Worm (Caenorhabditis elegans) whole organism, L4 larva: ENCODE data around the gene C17B7.15.

Source experiments
- F10B5.3 ChIP-seq: sonication (generic microtip); optimal IDR thresholded peaks from 2 replicates; lab custom pipeline; 2016; ENCODE audit warnings: mild to moderate bottlenecking, missing genetic modification characterization, missing compliant biosample characterization
- R02D3.7 ChIP-seq: fragments of 150-350 bp; sonication (generic microtip); optimal IDR thresholded peaks from 3 replicates; lab custom pipeline; 2014; ENCODE audit warnings: missing biosample characterization, missing genetic modification characterization
- Y48G9A.11 ChIP-seq: fragments of 200-800 bp; sonication (Bioruptor generic); IDR thresholded peaks from 2 replicates; pipeline ENCODE4 v1.3.6; 2022; ENCODE audit warnings: missing genetic modification reagents, missing genetic modification characterization, missing compliant biosample characterization
- ZK546.5 ChIP-seq, 2 experiments: sonication (generic microtip); optimal IDR thresholded peaks; 2 replicates each; lab custom pipeline; 2017; ENCODE audit warnings: missing biosample characterization in 2 of 2, missing genetic modification characterization in 2 of 2
- aha-1 ChIP-seq: fragments of 150-350 bp; peaks from one replicate; lab custom pipeline; 2014; ENCODE audit warnings: missing biosample characterization, missing genetic modification characterization
- ceh-32 ChIP-seq: sonication (generic microtip); optimal IDR thresholded peaks from 2 replicates; lab custom pipeline; 2016; ENCODE audit warnings: mild to moderate bottlenecking, missing genetic modification characterization, missing compliant biosample characterization; ENCODE audit not compliant: poor library complexity
- ceh-82 ChIP-seq: sonication (generic microtip); optimal IDR thresholded peaks from 2 replicates; lab custom pipeline; 2017; ENCODE audit warnings: missing biosample characterization, missing genetic modification characterization
- ctbp-1 ChIP-seq: fragments of 200-800 bp; sonication (Bioruptor generic); IDR thresholded peaks from 2 replicates; pipeline ENCODE4 v1.3.6; 2022; ENCODE audit warnings: missing genetic modification reagents, missing genetic modification characterization, missing compliant biosample characterization
- daf-16 ChIP-seq, 3 experiments: sonication (generic microtip); optimal IDR thresholded peaks; 2 replicates each; lab custom pipeline; 2016 to 2017; ENCODE audit warnings: missing genetic modification characterization in 3 of 3, missing genetic modification reagents in 3 of 3, mild to moderate bottlenecking in 2 of 3, missing compliant biosample characterization in 2 of 3, missing biosample characterization in 1 of 3, moderate library complexity in 1 of 3
- dmd-6 ChIP-seq: fragments of 200-800 bp; sonication (Bioruptor generic); IDR thresholded peaks from 2 replicates; pipeline ENCODE4 v1.3.6; 2022; ENCODE audit warnings: missing genetic modification reagents, missing genetic modification characterization, missing compliant biosample characterization
- dmd-8 ChIP-seq: fragments of 200-800 bp; sonication (Bioruptor generic); IDR thresholded peaks from 2 replicates; pipeline ENCODE4 v1.3.6; 2022; ENCODE audit warnings: missing genetic modification characterization, missing compliant biosample characterization
- dpl-1 ChIP-seq: fragments of 150-350 bp; optimal IDR thresholded peaks from 2 replicates; lab custom pipeline; 2014; ENCODE audit warnings: missing biosample characterization, missing genetic modification reagents, missing genetic modification characterization
- dve-1 ChIP-seq: sonication (generic microtip); optimal IDR thresholded peaks from 2 replicates; lab custom pipeline; 2017; ENCODE audit warnings: antibody characterized with exemption, mild to moderate bottlenecking, missing genetic modification characterization, missing compliant biosample characterization; ENCODE audit not compliant: insufficient read depth
- gei-8 ChIP-seq: fragments of 200-800 bp; sonication (Bioruptor generic); optimal IDR thresholded peaks from 2 replicates; lab custom pipeline; 2018; ENCODE audit warnings: mild to moderate bottlenecking, missing genetic modification characterization, missing compliant biosample characterization
- hif-1 ChIP-seq, 2 experiments: sonication (generic microtip); optimal IDR thresholded peaks; 2 replicates each; lab custom pipeline; 2016 to 2017; ENCODE audit warnings: missing compliant biosample characterization in 2 of 2, missing genetic modification characterization in 2 of 2, missing genetic modification reagents in 2 of 2, missing genotype in 2 of 2, mild to moderate bottlenecking in 1 of 2
- hlh-11 ChIP-seq: fragments of 200-800 bp; sonication (Bioruptor generic); optimal IDR thresholded peaks from 2 replicates; lab custom pipeline; 2018; ENCODE audit warnings: mild to moderate bottlenecking, missing genetic modification characterization, missing compliant biosample characterization
- hmg-1.1 ChIP-seq: fragments of 200-800 bp; sonication (Bioruptor generic); IDR thresholded peaks from 2 replicates; pipeline ENCODE4 v1.3.6; 2022; ENCODE audit warnings: missing genetic modification reagents, missing genetic modification characterization, missing compliant biosample characterization
- jun-1 ChIP-seq: fragments of 150-350 bp; optimal IDR thresholded peaks from 2 replicates; lab custom pipeline; 2014; ENCODE audit warnings: missing biosample characterization, missing genetic modification reagents, missing genetic modification characterization
- lin-13 ChIP-seq: fragments of 150-350 bp; optimal IDR thresholded peaks from 2 replicates; lab custom pipeline; 2014; ENCODE audit warnings: missing biosample characterization, missing genetic modification reagents, missing genetic modification characterization
- lin-15B ChIP-seq: fragments of 150-350 bp; sonication (generic microtip); optimal IDR thresholded peaks from 3 replicates; lab custom pipeline; 2014; ENCODE audit warnings: missing biosample characterization, missing genetic modification characterization
- lin-38 ChIP-seq: fragments of 200-800 bp; sonication (Bioruptor generic); IDR thresholded peaks from 2 replicates; pipeline ENCODE4 v1.3.6; 2022; ENCODE audit warnings: missing genetic modification reagents, missing genetic modification characterization, missing compliant biosample characterization
- lin-39 ChIP-seq: fragments of 150-350 bp; optimal IDR thresholded peaks from 2 replicates; lab custom pipeline; 2014; ENCODE audit warnings: missing biosample characterization, missing genetic modification reagents, missing genetic modification characterization
- mdl-1 ChIP-seq, 2 experiments: fragments of 150-350 bp in 1 of 2; sonication (generic microtip) in 1 of 2; optimal IDR thresholded peaks; 2 replicates each; lab custom pipeline; 2014 to 2017; ENCODE audit warnings: missing biosample characterization in 2 of 2, missing genetic modification characterization in 2 of 2
- mxl-3 ChIP-seq: fragments of 200-800 bp; sonication (Bioruptor generic); optimal IDR thresholded peaks from 2 replicates; lab custom pipeline; 2018; ENCODE audit warnings: mild to moderate bottlenecking, missing genetic modification characterization, missing compliant biosample characterization
- nhr-11 ChIP-seq: fragments of 150-350 bp; optimal IDR thresholded peaks from 2 replicates; lab custom pipeline; 2014; ENCODE audit warnings: missing biosample characterization, missing genetic modification characterization
- nhr-28 ChIP-seq: fragments of 150-350 bp; optimal IDR thresholded peaks from 2 replicates; lab custom pipeline; 2014; ENCODE audit warnings: missing biosample characterization, missing genetic modification characterization
- nhr-42 ChIP-seq: fragments of 200-800 bp; sonication (Bioruptor generic); IDR thresholded peaks from 2 replicates; pipeline ENCODE4 v1.3.6; 2022; ENCODE audit warnings: missing genetic modification characterization, missing compliant biosample characterization
- nhr-48 ChIP-seq: sonication (generic microtip); optimal IDR thresholded peaks from 2 replicates; lab custom pipeline; 2016; ENCODE audit warnings: mild to moderate bottlenecking, missing genetic modification characterization, missing compliant biosample characterization
- nhr-76 ChIP-seq: fragments of 150-350 bp; optimal IDR thresholded peaks from 2 replicates; lab custom pipeline; 2014; ENCODE audit warnings: missing biosample characterization, missing genetic modification characterization
- nhr-77 ChIP-seq: fragments of 150-350 bp; optimal IDR thresholded peaks from 2 replicates; lab custom pipeline; 2014; ENCODE audit warnings: missing biosample characterization, missing genetic modification characterization
- php-3 ChIP-seq: fragments of 200-800 bp; sonication (Bioruptor generic); IDR thresholded peaks from 2 replicates; pipeline ENCODE4 v1.3.6; 2022; ENCODE audit warnings: missing genetic modification reagents, missing genetic modification characterization, missing compliant biosample characterization
- rbr-2 ChIP-seq: sonication (generic microtip); optimal IDR thresholded peaks from 2 replicates; lab custom pipeline; 2016; ENCODE audit warnings: missing genotype, missing genetic modification characterization, missing compliant biosample characterization
- saeg-2 ChIP-seq: fragments of 200-800 bp; sonication (Bioruptor generic); IDR thresholded peaks from 2 replicates; pipeline ENCODE4 v1.3.6; 2022; ENCODE audit warnings: missing genetic modification reagents, missing genetic modification characterization, missing compliant biosample characterization
- set-16 ChIP-seq: fragments of 200-800 bp; sonication (Bioruptor generic); IDR thresholded peaks from 2 replicates; pipeline ENCODE4 v1.3.6; 2022; ENCODE audit warnings: missing genetic modification reagents, missing genetic modification characterization, missing compliant biosample characterization
- snpc-1.2 ChIP-seq: fragments of 200-800 bp; sonication (Bioruptor generic); IDR thresholded peaks from 2 replicates; pipeline ENCODE4 v1.3.6; 2022; ENCODE audit warnings: missing genetic modification reagents, missing genetic modification characterization, missing compliant biosample characterization
- spr-1 ChIP-seq: sonication (generic microtip); optimal IDR thresholded peaks from 2 replicates; lab custom pipeline; 2016; ENCODE audit warnings: mild to moderate bottlenecking, missing genetic modification characterization, missing compliant biosample characterization
- spr-3 ChIP-seq: fragments of 200-800 bp; sonication (Bioruptor generic); optimal IDR thresholded peaks from 2 replicates; lab custom pipeline; 2018; ENCODE audit warnings: mild to moderate bottlenecking, missing genetic modification characterization, missing compliant biosample characterization
- tra-1 ChIP-seq: fragments of 200-800 bp; sonication (Bioruptor generic); IDR thresholded peaks from 2 replicates; pipeline ENCODE4 v1.3.6; 2022; ENCODE audit warnings: missing genetic modification reagents, missing genetic modification characterization, missing compliant biosample characterization
- unc-62 ChIP-seq, 3 experiments: fragments of 150-350 bp in 1 of 3; sonication (generic microtip); optimal IDR thresholded peaks in 2 of 3; peaks in 1 of 3; 1 replicate in 1 of 3; 2 replicates in 2 of 3; lab custom pipeline; 2014 to 2017; ENCODE audit warnings: missing biosample characterization in 3 of 3, missing genetic modification characterization in 3 of 3, missing genetic modification reagents in 3 of 3, missing genotype in 1 of 3
- ztf-7 ChIP-seq: fragments of 150-350 bp; optimal IDR thresholded peaks from 2 replicates; lab custom pipeline; 2014; ENCODE audit warnings: missing biosample characterization, missing genetic modification characterization

The C17B7.15 gene

DNA sequence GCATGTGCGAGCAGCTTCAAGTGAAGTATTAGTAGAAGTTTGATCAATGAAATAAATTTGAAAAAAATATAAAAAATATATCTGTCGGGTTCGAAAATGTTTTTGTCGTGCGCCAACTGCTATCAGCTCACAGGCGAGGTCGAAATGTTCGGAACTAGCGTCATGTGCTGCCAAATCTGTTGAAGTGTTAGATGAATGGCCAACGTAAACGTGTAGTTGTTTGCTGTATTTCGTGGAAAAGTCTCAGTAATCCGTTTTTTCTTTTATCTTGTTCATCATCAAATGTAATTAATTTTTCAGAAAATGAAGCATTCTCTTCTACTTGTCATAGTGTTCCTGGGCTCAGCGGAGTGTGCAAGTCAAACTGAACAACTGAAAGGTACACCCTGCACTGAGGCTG, at the start of gene C17B7.15:
TSS of gene C17B7.15 (plus strand) at position 301 of the 400 bp plus-strand sequence.
- TF ChIP-seq daf-16 (GFP tag; optimal IDR thresholded peaks at IDR 0.05; lab: Kevin White, UChicago) (peak in 1 of 2 experiments; percentile 60), daf-16 (tag; optimal IDR thresholded peaks at IDR 0.05; lab: Kevin White, UChicago) (no peak), dpl-1 (no peak)

DNA sequence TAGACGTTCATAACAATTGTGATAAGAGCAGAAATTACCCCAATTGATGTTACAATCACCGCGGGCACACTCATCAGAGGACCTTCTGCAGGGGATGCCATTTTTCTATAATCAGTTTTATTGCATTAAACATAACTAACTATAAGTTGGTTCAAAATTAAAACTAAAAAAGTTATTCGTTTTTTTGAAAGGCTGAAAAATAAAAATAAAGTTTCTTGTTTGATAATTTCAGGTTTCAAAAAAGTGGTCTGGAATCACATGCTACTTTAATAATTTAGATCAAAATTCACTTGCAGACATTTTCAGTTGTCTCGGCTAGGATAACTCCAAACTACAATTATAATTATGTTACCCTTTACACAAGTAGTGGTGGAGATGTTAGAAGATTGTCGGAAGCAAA, 48.1 kb upstream of the C17B7.15 start, which contains the start of gene srbc-1:
TSS of gene srbc-1 (minus strand) at position 101 of the 400 bp plus-strand sequence.
- no peak for TF ChIP-seq lin-38 (GFP tag; lab: Robert Waterston, UW)
- no peak for TF ChIP-seq ZK546.5 (tag; optimal IDR thresholded peaks at IDR 0.05; lab: Kevin White, UChicago)
- no peak for TF ChIP-seq nhr-28 (tag; lab: Kevin White, UChicago)
- no peak for TF ChIP-seq dmd-8
- no peak for TF ChIP-seq ceh-32 (tag; lab: Kevin White, UChicago)
- no peak for TF ChIP-seq dmd-6 (GFP tag; lab: Robert Waterston, UW)
- TF ChIP-seq aha-1, result peak; percentile 2

DNA sequence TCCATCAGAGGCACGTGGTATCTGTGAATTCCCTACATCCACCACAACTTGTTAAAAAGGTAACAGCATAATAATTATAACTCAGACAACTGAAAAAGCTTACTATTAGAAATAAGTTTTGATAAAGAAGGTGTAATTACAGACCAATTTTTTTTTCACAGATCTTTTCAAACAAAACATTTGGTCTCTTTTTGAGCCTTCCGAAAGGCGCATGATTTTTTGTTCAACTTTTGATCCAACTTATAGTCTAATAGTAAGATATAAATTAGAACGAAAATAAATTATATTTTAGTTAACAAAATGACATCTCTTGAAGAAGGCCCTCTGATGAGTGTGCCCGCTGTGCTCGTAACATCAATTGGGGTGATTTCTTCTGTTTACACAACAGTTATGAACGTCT, 41.8 kb upstream of the C17B7.15 start, which contains the start of gene srbc-3:
TSS of gene srbc-3 (plus strand) at position 301 of the 400 bp plus-strand sequence.
- TF ChIP-seq ceh-82 (tag; lab: Kevin White, UChicago), result no peak
- peak in 1 of 2 experiments; percentile 67 for TF ChIP-seq unc-62 (GFP tag; optimal IDR thresholded peaks at IDR 0.05 in 1 of 2; lab: Kevin White, UChicago)
- no peak for TF ChIP-seq unc-62 (tag; optimal IDR thresholded peaks at IDR 0.05; lab: Kevin White, UChicago)
- TF ChIP-seq, all 104 proteins: peak for 1

DNA sequence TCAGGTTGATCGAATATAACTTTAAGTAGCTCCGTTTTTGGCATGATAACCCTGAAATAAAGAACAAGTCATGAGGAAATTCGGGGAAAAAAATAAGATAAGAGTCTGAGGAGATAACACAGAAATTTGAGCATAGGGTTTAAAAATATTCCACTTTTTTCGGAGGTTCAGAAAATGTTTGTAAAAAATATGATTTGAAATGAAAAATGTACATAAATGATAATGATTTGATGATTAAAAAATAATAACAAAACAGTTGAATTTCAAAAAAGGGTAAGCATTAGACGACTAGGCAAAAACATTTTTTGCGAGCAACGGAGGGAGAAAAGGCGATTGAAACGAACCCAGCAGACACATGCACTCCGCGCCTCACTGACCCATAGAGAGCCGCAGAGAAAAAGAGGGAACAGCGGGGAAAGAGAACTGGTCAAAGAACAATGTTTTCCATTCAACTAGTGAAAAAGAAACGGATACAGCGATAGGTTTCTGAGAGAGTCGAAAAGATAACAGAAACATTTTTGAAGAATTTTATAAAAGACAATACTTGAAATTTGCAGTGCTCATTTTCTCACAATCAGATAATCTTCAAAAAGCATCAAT, 37.8 kb upstream of the C17B7.15 start, which contains the start of gene arrd-18:
TSS of gene arrd-18 (minus strand) at position 51 of the 600 bp plus-strand sequence.
- TF ChIP-seq nhr-48 (tag; lab: Kevin White, UChicago), result peak; percentile 70
- peak in 1 of 2 experiments; percentile 56 for TF ChIP-seq unc-62 (GFP tag; optimal IDR thresholded peaks at IDR 0.05 in 1 of 2; lab: Kevin White, UChicago)
- TF ChIP-seq unc-62 (tag; optimal IDR thresholded peaks at IDR 0.05; lab: Kevin White, UChicago), result no peak
- TF ChIP-seq mxl-3 (GFP tag; lab: Kevin White, UChicago), result peak; percentile 34
- TF ChIP-seq nhr-76 (tag; lab: Kevin White, UChicago), result no peak
- peak; percentile 83 for TF ChIP-seq hmg-1.1
- no peak for TF ChIP-seq saeg-2 (GFP tag; lab: Robert Waterston, UW)
- TF ChIP-seq hlh-11 (tag; lab: Kevin White, UChicago), result peak; percentile 73
- peak; percentile 4 for TF ChIP-seq nhr-11 (tag; lab: Kevin White, UChicago)
- TF ChIP-seq ctbp-1 (GFP tag; lab: Robert Waterston, UW), result peak; percentile 59
- TF ChIP-seq ztf-7 (tag; lab: Kevin White, UChicago), result no peak
- TF ChIP-seq nhr-77, result peak; percentile 43
- no peak; the same call in 1 of the 2 replicates for TF ChIP-seq snpc-1.2 (GFP tag; lab: Robert Waterston, UW)
- no peak for TF ChIP-seq rbr-2
- peak; percentile 78 for TF ChIP-seq aha-1
- TF ChIP-seq tra-1 (GFP tag; lab: Robert Waterston, UW), result 0 out of 2 replicates have a peak, but pooled peaks have one; percentile 10
- TF ChIP-seq hif-1 (tag; optimal IDR thresholded peaks at IDR 0.05; lab: Kevin White, UChicago), result no peak
- peak; percentile 18; the same call in 1 of the 2 replicates for TF ChIP-seq php-3
- TF ChIP-seq mdl-1 (tag; optimal IDR thresholded peaks at IDR 0.05; lab: Kevin White, UChicago), result peak in 1 of 2 experiments; percentile 51
- TF ChIP-seq nhr-28 (tag; lab: Kevin White, UChicago), result peak; percentile 56
- no peak for TF ChIP-seq lin-15B (tag; lab: Kevin White, UChicago)

DNA sequence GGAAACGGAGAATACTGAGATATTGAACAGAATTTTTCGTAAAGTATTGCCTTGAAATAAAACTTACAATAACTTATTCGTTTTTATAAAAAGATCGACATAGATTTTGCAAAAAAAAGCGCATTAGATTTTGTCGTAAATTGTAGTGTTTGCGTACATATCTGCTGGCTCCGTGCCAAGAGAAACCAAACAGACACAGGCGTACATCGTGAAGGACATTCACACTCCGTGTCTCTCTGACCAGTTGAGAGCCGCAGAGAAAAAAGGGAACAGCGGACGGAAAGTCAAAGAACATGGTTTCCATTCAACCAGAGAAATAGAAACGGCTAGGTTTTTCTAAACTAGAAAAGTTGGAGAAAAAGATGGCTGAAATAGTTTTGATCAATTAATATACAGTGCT, 34.7 kb upstream of the C17B7.15 start, which contains the start of gene arrd-19:
TSS of gene arrd-19 (minus strand) at position 209 of the 400 bp plus-strand sequence.
- TF ChIP-seq spr-1 (tag; lab: Kevin White, UChicago), result no peak
- no peak for TF ChIP-seq lin-39 (tag; lab: Kevin White, UChicago)
- TF ChIP-seq gei-8 (GFP tag; lab: Kevin White, UChicago), result no peak
- TF ChIP-seq nhr-77, result peak; percentile 79
- no peak for TF ChIP-seq F10B5.3 (tag; lab: Kevin White, UChicago)
- no peak for TF ChIP-seq Y48G9A.11
- peak; percentile 66 for TF ChIP-seq dpl-1
- TF ChIP-seq hif-1 (tag; optimal IDR thresholded peaks at IDR 0.05; lab: Kevin White, UChicago), result peak in 1 of 2 experiments; percentile 64
- no peak for TF ChIP-seq lin-13 (GFP tag; lab: Kevin White, UChicago)
- TF ChIP-seq jun-1 (tag; lab: Kevin White, UChicago), result no peak
- TF ChIP-seq daf-16 (GFP tag; optimal IDR thresholded peaks at IDR 0.05; lab: Kevin White, UChicago), result peak in 1 of 2 experiments; percentile 5
- peak; percentile 62 for TF ChIP-seq daf-16 (tag; optimal IDR thresholded peaks at IDR 0.05; lab: Kevin White, UChicago)
- TF ChIP-seq nhr-11 (tag; lab: Kevin White, UChicago), result peak; percentile 74
- TF ChIP-seq set-16 (GFP tag; lab: Robert Waterston, UW), result no peak
- TF ChIP-seq spr-3 (GFP tag; lab: Kevin White, UChicago), result no peak
- no peak for TF ChIP-seq dmd-8
- TF ChIP-seq dve-1 (tag; lab: Kevin White, UChicago), result peak; percentile 89
- no peak for TF ChIP-seq R02D3.7 (tag; lab: Kevin White, UChicago)
- no peak for TF ChIP-seq lin-15B (tag; lab: Kevin White, UChicago)
- no peak; the same call in 1 of the 2 replicates for TF ChIP-seq nhr-42 (GFP tag; lab: Robert Waterston, UW)
